Fruit fly (Drosophila melanogaster) whole organism, embryonic: Measurements from ENCODE around the gene CG11951.

Experiments
- Atf6 ChIP-seq: fragments of 200-800 bp; sonication (Bioruptor generic); IDR thresholded peaks from 2 replicates; pipeline ENCODE4 v1.3.6; 2022; ENCODE audit warnings: missing biosample characterization, missing genetic modification characterization
- CG10267 ChIP-seq: fragments of 200-800 bp; sonication (Bioruptor generic); optimal IDR thresholded peaks from 2 replicates; lab custom pipeline; 2018; ENCODE audit warnings: missing biosample characterization, mild to moderate bottlenecking, missing genetic modification characterization, moderate library complexity
- CG10366 ChIP-seq: fragments of 200-800 bp; sonication (Bioruptor generic); IDR thresholded peaks from 2 replicates; pipeline ENCODE4 v1.3.6; 2022; ENCODE audit warnings: missing biosample characterization, missing genetic modification characterization
- CG10431 ChIP-seq: fragments of 200-800 bp; sonication (Bioruptor generic); optimal IDR thresholded peaks from 3 replicates; lab custom pipeline; 2018; ENCODE audit warnings: missing biosample characterization, mild to moderate bottlenecking, missing genetic modification characterization
- CG10565 ChIP-seq: fragments of 200-800 bp; sonication (Bioruptor generic); optimal IDR thresholded peaks from 3 replicates; lab custom pipeline; 2016; ENCODE audit warnings: missing biosample characterization, mild to moderate bottlenecking, missing genetic modification characterization
- CG11247 ChIP-seq: fragments of 200-800 bp; sonication (Bioruptor generic); IDR thresholded peaks from 2 replicates; pipeline ENCODE4 v1.3.6; 2022; ENCODE audit warnings: missing biosample characterization, missing genetic modification characterization
- CG11504 ChIP-seq: fragments of 200-800 bp; sonication (Bioruptor generic); optimal IDR thresholded peaks from 3 replicates; lab custom pipeline; 2019; ENCODE audit warnings: missing biosample characterization, mild to moderate bottlenecking, missing genetic modification characterization, moderate library complexity
- CG12155 ChIP-seq: fragments of 200-800 bp; sonication (Bioruptor generic); optimal IDR thresholded peaks from 3 replicates; lab custom pipeline; 2016; ENCODE audit warnings: missing biosample characterization, missing genetic modification characterization
- CG12299 ChIP-seq: fragments of 200-800 bp; sonication (Bioruptor generic); optimal IDR thresholded peaks from 2 replicates; lab custom pipeline; 2018; ENCODE audit warnings: missing biosample characterization, mild to moderate bottlenecking, missing genetic modification characterization
- CG15011 ChIP-seq: fragments of 200-800 bp; sonication (Bioruptor generic); optimal IDR thresholded peaks from 3 replicates; lab custom pipeline; 2018; ENCODE audit warnings: missing biosample characterization, mild to moderate bottlenecking, missing genetic modification characterization
- CG15073 ChIP-seq: fragments of 200-800 bp; sonication (Bioruptor generic); optimal IDR thresholded peaks from 2 replicates; lab custom pipeline; 2016; ENCODE audit warnings: missing biosample characterization, missing genetic modification characterization
- CG1603 ChIP-seq: fragments of 200-800 bp; sonication (Bioruptor generic); optimal IDR thresholded peaks from 2 replicates; lab custom pipeline; 2019; ENCODE audit warnings: missing biosample characterization, mild to moderate bottlenecking, missing genetic modification characterization, moderate library complexity
- CG17359 ChIP-seq: fragments of 200-800 bp; sonication (Bioruptor generic); optimal IDR thresholded peaks from 3 replicates; lab custom pipeline; 2018; ENCODE audit warnings: missing biosample characterization, mild to moderate bottlenecking, missing genetic modification characterization, moderate library complexity
- CG17361 ChIP-seq: fragments of 200-800 bp; sonication (Bioruptor generic); IDR thresholded peaks from 3 replicates; pipeline ENCODE4 v1.3.6; 2022; ENCODE audit warnings: missing biosample characterization, missing genetic modification characterization
- CG17829 ChIP-seq: fragments of 200-800 bp; optimal IDR thresholded peaks from 2 replicates; lab custom pipeline; 2019; ENCODE audit warnings: missing biosample characterization, mild to moderate bottlenecking, missing genetic modification characterization, moderate library complexity
- CG18262 ChIP-seq: fragments of 200-800 bp; optimal IDR thresholded peaks from 3 replicates; lab custom pipeline; 2019; ENCODE audit warnings: missing biosample characterization, mild to moderate bottlenecking, missing genetic modification characterization, moderate library complexity
- CG2129 ChIP-seq: fragments of 200-800 bp; sonication (Bioruptor generic); IDR thresholded peaks from 2 replicates; pipeline ENCODE4 v1.3.6; 2022; ENCODE audit warnings: missing biosample characterization, missing genetic modification characterization; ENCODE audit not compliant: partially characterized antibody
- CG2678 ChIP-seq: fragments of 200-800 bp; sonication (Bioruptor generic); optimal IDR thresholded peaks from 3 replicates; lab custom pipeline; 2019; ENCODE audit warnings: missing biosample characterization, mild to moderate bottlenecking, missing genetic modification characterization, moderate library complexity
- CG2712 ChIP-seq: fragments of 200-800 bp; optimal IDR thresholded peaks from 3 replicates; lab custom pipeline; 2019; ENCODE audit warnings: missing biosample characterization, mild to moderate bottlenecking, missing genetic modification characterization, moderate library complexity
- CG2889 ChIP-seq: fragments of 200-800 bp; sonication (Bioruptor generic); IDR thresholded peaks from 3 replicates; pipeline ENCODE4 v1.3.6; 2022; ENCODE audit warnings: missing biosample characterization, missing genetic modification characterization
- CG31441 ChIP-seq: fragments of 200-800 bp; sonication (Bioruptor generic); IDR thresholded peaks from 2 replicates; pipeline ENCODE4 v1.3.6; 2022; ENCODE audit warnings: missing biosample characterization, missing genetic modification characterization
- CG4617 ChIP-seq: fragments of 200-800 bp; sonication (Bioruptor generic); optimal IDR thresholded peaks from 3 replicates; lab custom pipeline; 2016; ENCODE audit warnings: missing biosample characterization, missing genetic modification characterization, borderline replicate concordance
- CG5245 ChIP-seq: fragments of 200-800 bp; sonication (Bioruptor generic); optimal IDR thresholded peaks from 3 replicates; lab custom pipeline; 2016; ENCODE audit warnings: missing biosample characterization, missing genetic modification characterization
- CG6175 ChIP-seq: fragments of 200-800 bp; sonication (Bioruptor generic); IDR thresholded peaks from 3 replicates; pipeline ENCODE4 v1.3.6; 2022; ENCODE audit warnings: missing biosample characterization, missing genetic modification characterization
- CG7786 ChIP-seq: fragments of 200-800 bp; sonication (Bioruptor generic); optimal IDR thresholded peaks from 2 replicates; lab custom pipeline; 2016; ENCODE audit warnings: missing biosample characterization, missing genetic modification characterization
- CG7839 ChIP-seq: fragments of 200-800 bp; sonication (Bioruptor generic); optimal IDR thresholded peaks from 3 replicates; lab custom pipeline; 2018; ENCODE audit warnings: missing biosample characterization, mild to moderate bottlenecking, missing genetic modification characterization, moderate library complexity
- CG8281 ChIP-seq: fragments of 200-800 bp; sonication (Bioruptor generic); optimal IDR thresholded peaks from 2 replicates; lab custom pipeline; 2018; ENCODE audit warnings: missing biosample characterization, mild to moderate bottlenecking, missing genetic modification characterization, moderate library complexity
- CHES-1-like ChIP-seq: fragments of 200-800 bp; sonication (Bioruptor generic); optimal IDR thresholded peaks from 2 replicates; lab custom pipeline; 2016; ENCODE audit warnings: missing biosample characterization, missing genetic modification characterization
- CoRest ChIP-seq: fragments of 200-800 bp; sonication (Bioruptor generic); optimal IDR thresholded peaks from 3 replicates; lab custom pipeline; 2018; ENCODE audit warnings: missing biosample characterization, mild to moderate bottlenecking, missing genetic modification characterization, moderate library complexity
- D19A ChIP-seq: fragments of 200-800 bp; optimal IDR thresholded peaks from 3 replicates; lab custom pipeline; 2019; ENCODE audit warnings: missing biosample characterization, mild to moderate bottlenecking, missing genetic modification characterization, moderate library complexity
- D19B ChIP-seq: fragments of 200-800 bp; sonication (Bioruptor generic); optimal IDR thresholded peaks from 2 replicates; lab custom pipeline; 2017; ENCODE audit warnings: missing biosample characterization, mild to moderate bottlenecking, missing genetic modification characterization
- Dfd ChIP-seq, 2 experiments: fragments of >200 bp; optimal IDR thresholded peaks; 2 replicates each; lab custom pipeline; 2017; ENCODE audit warnings: missing biosample characterization in 2 of 2, missing genetic modification characterization in 2 of 2
- Hmr ChIP-seq: fragments of 200-800 bp; sonication (Bioruptor generic); optimal IDR thresholded peaks from 3 replicates; lab custom pipeline; 2017; ENCODE audit warnings: mild to moderate bottlenecking, missing biosample characterization, missing genetic modification reagents, missing genetic modification characterization
- Hr3 ChIP-seq: fragments of 200-800 bp; sonication (Bioruptor generic); optimal IDR thresholded peaks from 3 replicates; lab custom pipeline; 2016; ENCODE audit warnings: missing biosample characterization, missing genetic modification characterization
- Med ChIP-seq: fragments of 200-800 bp; sonication (Bioruptor generic); peaks from one replicate; lab custom pipeline; 2016; ENCODE audit warnings: missing biosample characterization, missing genetic modification characterization, mild to moderate bottlenecking, inconsistent platforms, moderate library complexity
- Sox102F ChIP-seq: fragments of 200-800 bp; sonication (Bioruptor generic); optimal IDR thresholded peaks from 2 replicates; lab custom pipeline; 2018; ENCODE audit warnings: missing biosample characterization, mild to moderate bottlenecking, missing genetic modification characterization, moderate library complexity
- Sry-δ ChIP-seq: fragments of 200-800 bp; sonication (Bioruptor generic); optimal IDR thresholded peaks from 2 replicates; lab custom pipeline; 2016; ENCODE audit warnings: missing biosample characterization, missing genetic modification characterization
- cg ChIP-seq: fragments of 200-800 bp; sonication (Bioruptor generic); optimal IDR thresholded peaks from 3 replicates; lab custom pipeline; 2019; ENCODE audit warnings: missing biosample characterization, mild to moderate bottlenecking, missing genetic modification characterization, moderate library complexity
- crol ChIP-seq: fragments of 200-800 bp; sonication (Bioruptor generic); IDR thresholded peaks from 2 replicates; pipeline ENCODE4 v1.3.6; 2022; ENCODE audit warnings: missing biosample characterization, missing genetic modification characterization
- dmrt11E ChIP-seq: fragments of 200-800 bp; sonication (Bioruptor generic); optimal IDR thresholded peaks from 3 replicates; lab custom pipeline; 2018; ENCODE audit warnings: missing biosample characterization, mild to moderate bottlenecking, missing genetic modification characterization, moderate library complexity
- fd96Cb ChIP-seq: fragments of 200-800 bp; sonication (Bioruptor generic); optimal IDR thresholded peaks from 2 replicates; lab custom pipeline; 2018; ENCODE audit warnings: missing biosample characterization, mild to moderate bottlenecking, missing genetic modification characterization, moderate library complexity
- gem ChIP-seq: fragments of 200-800 bp; sonication (Bioruptor generic); optimal IDR thresholded peaks from 2 replicates; lab custom pipeline; 2019; ENCODE audit warnings: missing biosample characterization, mild to moderate bottlenecking, missing genetic modification characterization, moderate library complexity
- grau ChIP-seq: fragments of 200-800 bp; optimal IDR thresholded peaks from 3 replicates; lab custom pipeline; 2019; ENCODE audit warnings: missing biosample characterization, mild to moderate bottlenecking, missing genetic modification characterization, moderate library complexity
- lab ChIP-seq: fragments of 200-800 bp; sonication (Bioruptor generic); optimal IDR thresholded peaks from 3 replicates; lab custom pipeline; 2017; ENCODE audit warnings: missing biosample characterization, missing genetic modification characterization, mild to moderate bottlenecking, moderate library complexity, missing genetic modification reagents
- nmo ChIP-seq: fragments of 200-800 bp; sonication (Bioruptor generic); optimal IDR thresholded peaks from 2 replicates; lab custom pipeline; 2018; ENCODE audit warnings: missing biosample characterization, mild to moderate bottlenecking, missing genetic modification characterization, moderate library complexity
- pum ChIP-seq: fragments of 200-800 bp; sonication (Bioruptor generic); optimal IDR thresholded peaks from 2 replicates; lab custom pipeline; 2016; ENCODE audit warnings: missing biosample characterization, missing genetic modification characterization
- ranshi ChIP-seq: fragments of 200-800 bp; sonication (Bioruptor generic); IDR thresholded peaks from 2 replicates; pipeline ENCODE4 v1.3.6; 2022; ENCODE audit warnings: missing biosample characterization, missing genetic modification characterization
- run ChIP-seq: fragments of 200-800 bp; sonication (Bioruptor generic); optimal IDR thresholded peaks from 3 replicates; lab custom pipeline; 2018; ENCODE audit warnings: missing biosample characterization, mild to moderate bottlenecking, missing genetic modification characterization
- sens ChIP-seq: fragments of 200-800 bp; sonication (Bioruptor generic); peaks from one replicate; lab custom pipeline; 2016; ENCODE audit warnings: missing biosample characterization, missing genetic modification characterization
- slp2 ChIP-seq: fragments of 200-800 bp; sonication (Bioruptor generic); optimal IDR thresholded peaks from 2 replicates; lab custom pipeline; 2016; ENCODE audit warnings: missing biosample characterization, missing genetic modification characterization
- zf30C ChIP-seq: fragments of 200-800 bp; sonication (Bioruptor generic); optimal IDR thresholded peaks from 3 replicates; lab custom pipeline; 2018; ENCODE audit warnings: missing biosample characterization, mild to moderate bottlenecking, missing genetic modification characterization

Gene CG11951

DNA sequence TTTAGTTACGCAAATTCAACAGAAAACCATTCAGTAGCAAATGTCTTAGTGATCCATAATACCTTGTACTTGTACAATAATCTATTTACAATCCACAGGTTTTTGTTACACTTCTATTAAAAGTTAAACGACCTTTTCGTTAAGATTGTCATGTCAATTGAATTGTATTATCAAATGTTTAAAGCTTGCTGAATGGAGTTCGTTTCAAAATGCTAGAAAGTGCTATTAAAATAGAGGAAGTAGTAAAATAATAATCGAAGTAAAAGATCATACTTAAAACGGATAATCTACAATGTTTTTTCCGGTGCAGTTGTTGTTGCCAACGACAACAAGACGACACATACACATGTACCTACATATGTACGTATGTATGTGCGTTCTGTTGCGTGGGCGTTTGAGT is 20.5 kb downstream of the CG11951 start (continued):
- TF ChIP-seq CG15011 (GFP tag; lab: Kevin White, UChicago) (no peak), Hr3 (no peak), CG2889 (GFP tag; lab: Robert Waterston, UW) (no peak), run (tag; lab: Kevin White, UChicago) (no peak), Hmr (GFP tag; lab: Kevin White, UChicago) (no peak), gem (peak; percentile 44), CG1603 (peak; percentile 33), CG17829 (tag; lab: Kevin White, UChicago) (peak; percentile 3), CG12299 (tag; lab: Kevin White, UChicago) (no peak), zf30C (GFP tag; lab: Kevin White, UChicago) (peak; percentile 44), CG15073 (GFP tag; lab: Kevin White, UChicago) (no peak), CG10565 (GFP tag; lab: Kevin White, UChicago) (no peak), CG6175 (no peak), CG10267 (tag; lab: Kevin White, UChicago) (peak; percentile 7), CG31441 (GFP tag; lab: Robert Waterston, UW) (peak; percentile 50), dmrt11E (tag; lab: Kevin White, UChicago) (peak; percentile 50), CG7786 (GFP tag; lab: Kevin White, UChicago) (no peak), CG5245 (GFP tag; lab: Kevin White, UChicago) (no peak), pum (GFP tag; lab: Kevin White, UChicago) (no peak), fd96Cb (tag; lab: Kevin White, UChicago) (peak; percentile 11), lab (no peak), nmo (peak; percentile 10), CG10431 (GFP tag; lab: Kevin White, UChicago) (no peak), CG18262 (peak; percentile 57), CG17359 (peak; percentile 12), CG17361 (GFP tag; lab: Robert Waterston, UW) (0 out of 3 replicates have a peak, but pooled peaks have one; percentile 15), cg (GFP tag; lab: Kevin White, UChicago) (peak; percentile 42), CoRest (tag; lab: Kevin White, UChicago) (no peak), CG7839 (tag; lab: Kevin White, UChicago) (peak; percentile 22), ranshi (no peak), D19B (GFP tag; lab: Kevin White, UChicago) (no peak), grau (peak; percentile 7), sens (GFP tag; lab: Kevin White, UChicago) (peak; percentile 66), CG4617 (GFP tag; lab: Kevin White, UChicago) (no peak), Atf6 (GFP tag; lab: Robert Waterston, UW) (no peak), D19A (tag; lab: Kevin White, UChicago) (peak; percentile 23), CG12155 (GFP tag; lab: Kevin White, UChicago) (no peak), Sox102F (GFP tag; lab: Kevin White, UChicago) (peak; percentile 23), CG8281 (tag; lab: Kevin White, UChicago) (no peak), Med (GFP tag; lab: Kevin White, UChicago) (peak; percentile 8), CG2129 (GFP tag; lab: Robert Waterston, UW) (no peak), Sry-δ (GFP tag; lab: Kevin White, UChicago) (no peak), CG2678 (tag; lab: Kevin White, UChicago) (peak; percentile 19), CG10366 (GFP tag; lab: Robert Waterston, UW) (no peak), Dfd (GFP tag; optimal IDR thresholded peaks at IDR 0.05; lab: Kevin White, UChicago) (no peak), CG11504 (tag; lab: Kevin White, UChicago) (peak; percentile 16), crol (no peak), CG2712 (peak; percentile 46), slp2 (GFP tag; lab: Kevin White, UChicago) (no peak), CHES-1-like (GFP tag; lab: Kevin White, UChicago) (no peak), CG11247 (GFP tag; lab: Robert Waterston, UW) (no peak)
